Fruit fly (Drosophila melanogaster) whole organism, wandering third instar larva: Measurements from ENCODE around the gene CG9577.
"Not testable (repeated sequence)": the region's sequence is repeated elsewhere in the genome, so short reads cannot be mapped to it uniquely, and the experiment has no call there.

Source experiments
- GATAd ChIP-seq: sonication (Bioruptor generic); optimal IDR thresholded peaks from 2 replicates; lab custom pipeline; 2016; ENCODE audit warnings: missing biosample characterization, missing genetic modification characterization
- Hnf4 ChIP-seq: fragments of 200-800 bp; sonication (Bioruptor generic); optimal IDR thresholded peaks from 2 replicates; lab custom pipeline; 2016; ENCODE audit warnings: missing biosample characterization, mild to moderate bottlenecking, missing genetic modification characterization
- OdsH ChIP-seq: fragments of 200-800 bp; sonication (Bioruptor generic); optimal IDR thresholded peaks from 2 replicates; lab custom pipeline; 2016; ENCODE audit warnings: missing biosample characterization, mild to moderate bottlenecking, missing genetic modification characterization
- dl ChIP-seq, 2 experiments: fragments of 175-275, 200-275 bp in 1 of 2; fragments of 200-275 bp in 1 of 2; sonication (Bioruptor generic); optimal IDR thresholded peaks; lab custom pipeline; 2018; ENCODE audit warnings: mild to moderate bottlenecking in 2 of 2, missing biosample characterization in 2 of 2, missing genetic modification characterization in 2 of 2, moderate library complexity in 2 of 2; ENCODE audit not compliant: partially characterized antibody in 2 of 2, insufficient read depth in 1 of 2
- rgr ChIP-seq: fragments of 200-800 bp; sonication (Bioruptor generic); optimal IDR thresholded peaks from 3 replicates; lab custom pipeline; 2016; ENCODE audit warnings: missing biosample characterization, mild to moderate bottlenecking, missing genetic modification characterization

DNA sequence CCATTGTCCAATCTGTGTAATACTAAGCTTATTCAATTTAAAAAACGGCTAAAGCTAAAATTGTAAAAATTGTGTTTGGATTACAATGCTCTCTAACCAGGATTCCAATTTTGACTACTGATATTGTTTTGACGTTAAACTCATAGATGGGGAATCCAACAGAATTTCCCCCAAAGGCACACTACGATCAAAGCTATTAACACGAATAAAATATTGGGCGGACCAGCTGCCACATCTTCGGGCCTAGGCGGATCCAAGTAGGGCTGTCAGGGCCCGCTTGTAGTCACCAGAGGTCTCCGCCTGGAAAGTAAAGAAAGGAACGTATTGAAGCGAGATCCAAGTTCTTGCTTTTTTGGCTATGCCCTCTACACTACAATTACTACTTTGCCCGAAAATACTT, 50.7 kb downstream of the CG9577 start, which contains the start of gene SdicC:
- TF ChIP-seq Hnf4 (GFP tag; lab: Kevin White, UChicago); OdsH (GFP tag; lab: Kevin White, UChicago); rgr; dl (GFP tag; optimal IDR thresholded peaks at IDR 0.05; lab: Kevin White, UChicago; ENCODE audit: insufficient read depth in 1 of 2, partially characterized antibody in 2 of 2); GATAd (GFP tag; lab: Kevin White, UChicago): not testable (repeated sequence)
